Fruit fly (Drosophila melanogaster): ENCODE measurements around the gene Ids.

Ids gene

DNA sequence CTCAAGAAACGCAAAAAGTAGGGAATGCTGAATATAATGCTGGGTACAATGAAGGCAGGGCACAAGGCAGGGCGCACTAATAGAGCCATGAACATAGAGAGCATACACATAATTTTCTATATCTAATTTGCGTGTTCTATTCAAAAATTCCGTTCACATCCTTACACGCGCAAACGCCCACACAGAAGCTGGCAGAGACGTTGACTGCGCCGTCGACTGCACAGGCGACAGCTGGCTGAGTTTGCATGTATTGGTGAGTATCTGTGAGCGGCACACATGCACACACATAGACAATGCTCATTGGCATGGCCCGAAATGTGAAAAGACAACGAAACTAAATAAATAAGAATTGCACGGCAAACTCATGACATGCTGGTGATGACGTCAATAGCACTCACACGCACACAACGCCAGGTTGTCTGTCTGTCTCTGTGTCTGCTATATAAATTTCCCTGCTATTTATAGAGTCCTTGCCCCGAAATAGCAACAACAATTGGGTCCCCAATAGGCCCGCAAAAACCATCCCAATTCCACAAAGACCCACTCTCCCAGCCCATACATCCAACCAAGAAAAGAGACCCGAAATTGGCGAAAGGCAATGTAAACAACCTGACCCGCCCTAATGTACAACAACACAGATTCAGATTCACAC lies 33.0 kb downstream of the Ids start:
- TF ChIP-seq usp (GFP tag; optimal IDR thresholded peaks at IDR 0.05) (no peak), fru (GFP tag; optimal IDR thresholded peaks at IDR 0.05) (no peak), dl (GFP tag; optimal IDR thresholded peaks at IDR 0.05; ENCODE audit: insufficient read depth in 1 of 2, partially characterized antibody in 2 of 2) (no peak), Hr78 (GFP tag; optimal IDR thresholded peaks at IDR 0.05) (no peak), br (GFP tag; optimal IDR thresholded peaks at IDR 0.05) (no peak), foxo (GFP tag; optimal IDR thresholded peaks at IDR 0.05) (no peak), sage (GFP tag; optimal IDR thresholded peaks at IDR 0.05) (no peak), CrebA (GFP tag; optimal IDR thresholded peaks at IDR 0.05; ENCODE audit: borderline replicate concordance) (no peak), CG32264 (GFP tag; optimal IDR thresholded peaks at IDR 0.05) (no peak), pan (optimal IDR thresholded peaks at IDR 0.05) (no peak), Myc (optimal IDR thresholded peaks at IDR 0.05) (no peak), Rel (GFP tag; optimal IDR thresholded peaks at IDR 0.05) (no peak), Rel (tag; optimal IDR thresholded peaks at IDR 0.05) (no peak), Mio (GFP tag; optimal IDR thresholded peaks at IDR 0.05) (no peak), brk (GFP tag; optimal IDR thresholded peaks at IDR 0.05) (no peak), ey (GFP tag; optimal IDR thresholded peaks at IDR 0.05) (no peak), Sp1 (GFP tag; optimal IDR thresholded peaks at IDR 0.05) (no peak), OdsH (GFP tag; optimal IDR thresholded peaks at IDR 0.05) (no peak)

DNA sequence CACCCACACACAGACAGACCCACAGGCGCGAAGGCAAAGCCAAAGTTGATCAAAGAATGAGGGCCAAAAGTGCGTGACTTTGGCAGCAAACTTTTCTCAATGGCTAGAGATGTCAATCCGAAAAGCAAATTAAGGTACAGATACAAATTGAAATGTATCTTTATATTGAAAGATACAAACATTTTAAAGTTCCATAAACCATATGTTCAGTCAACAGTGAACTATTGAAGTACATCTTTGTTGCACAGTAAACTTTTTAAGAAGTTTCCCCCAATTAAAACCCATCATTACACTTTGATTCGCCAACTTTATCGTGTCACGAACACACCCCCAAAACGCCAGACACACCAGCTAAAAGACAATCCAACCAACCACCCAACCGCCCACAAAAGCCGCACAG lies 33.6 kb downstream of the Ids start:
- TF ChIP-seq CrebA (GFP tag; optimal IDR thresholded peaks at IDR 0.05; ENCODE audit: borderline replicate concordance) (no peak), Dif (GFP tag; optimal IDR thresholded peaks at IDR 0.05; ENCODE audit: partially characterized antibody) (no peak), Hr83 (GFP tag; optimal IDR thresholded peaks at IDR 0.05; ENCODE audit: poor library complexity, severe bottlenecking) (no peak), Jra (GFP tag; optimal IDR thresholded peaks at IDR 0.05) (no peak)

DNA sequence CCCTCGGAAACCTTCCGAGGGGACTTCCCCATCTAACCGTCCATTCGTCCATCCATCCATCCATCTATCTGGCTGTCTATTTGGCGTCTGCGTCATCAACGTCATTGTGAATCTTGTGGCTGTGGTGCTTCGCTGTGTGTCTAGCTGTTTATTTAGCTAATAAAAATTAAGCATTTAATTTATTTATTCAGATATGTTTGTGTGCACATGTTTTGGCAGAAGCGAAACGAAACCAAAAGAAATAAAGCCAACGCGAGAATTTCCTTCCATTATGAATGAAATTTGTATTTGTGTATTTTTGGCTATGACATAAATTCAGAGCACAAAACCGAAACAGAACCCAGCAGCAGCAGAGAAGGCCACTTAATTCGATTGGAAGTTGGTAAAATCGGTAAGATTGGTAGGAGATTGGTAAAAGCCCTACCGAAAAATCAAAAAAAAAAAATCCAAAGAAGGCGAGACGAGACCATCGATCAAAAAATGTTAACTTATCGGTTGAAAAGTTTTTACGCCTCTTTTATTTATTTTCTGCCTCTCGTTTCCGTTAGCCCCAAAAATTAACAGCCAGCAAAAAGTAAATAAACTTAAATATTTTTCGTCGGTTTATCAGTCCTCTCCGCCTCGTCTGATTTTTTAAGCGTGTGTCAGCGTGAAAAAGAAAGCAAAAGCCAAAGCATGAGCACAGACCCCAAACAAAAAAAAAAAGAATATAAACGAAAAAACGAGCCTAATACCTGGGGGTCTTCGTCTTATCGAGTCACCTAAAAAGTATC lies 36.9 kb downstream of the Ids start:
- TF ChIP-seq Rel (GFP tag; optimal IDR thresholded peaks at IDR 0.05), result no peak
- TF ChIP-seq Rel (tag; optimal IDR thresholded peaks at IDR 0.05), result no peak
- peak; percentile 54 for TF ChIP-seq tai (GFP tag; optimal IDR thresholded peaks at IDR 0.05)

DNA sequence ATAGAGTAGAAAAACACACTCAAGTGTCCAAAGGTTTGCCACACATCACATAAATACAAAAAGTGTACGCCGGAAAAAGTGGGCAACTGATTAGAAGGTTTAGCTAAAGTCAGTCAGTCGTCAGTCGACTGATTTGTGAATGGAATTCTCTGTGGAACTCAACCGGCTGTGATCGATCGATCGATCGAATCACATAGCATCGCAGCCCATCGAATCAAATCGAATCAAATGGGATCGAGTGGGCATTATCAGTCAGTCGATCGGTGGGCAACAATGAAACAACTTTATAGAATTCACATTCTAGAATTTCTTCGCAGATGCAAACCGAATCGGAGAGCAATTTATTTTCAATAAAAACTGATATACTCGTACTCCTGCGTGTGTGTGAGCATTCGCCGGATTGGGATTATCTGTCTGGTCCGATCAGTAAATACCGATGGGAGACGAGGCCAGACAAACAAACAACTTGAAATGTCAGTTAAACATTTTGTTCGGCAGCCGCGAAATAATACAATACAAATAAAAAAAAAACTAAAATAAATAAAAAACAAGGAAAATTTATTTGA lies 37.6 kb downstream of the Ids start:
- TF ChIP-seq Rel (GFP tag; optimal IDR thresholded peaks at IDR 0.05) (no peak), Rel (tag; optimal IDR thresholded peaks at IDR 0.05) (no peak), lola (GFP tag; optimal IDR thresholded peaks at IDR 0.05) (no peak), rgr (GFP tag; optimal IDR thresholded peaks at IDR 0.05) (no peak), pan (optimal IDR thresholded peaks at IDR 0.05) (no peak), Vsx2 (GFP tag; optimal IDR thresholded peaks at IDR 0.05; ENCODE audit: partially characterized antibody) (no peak), Abd-B (GFP tag; optimal IDR thresholded peaks at IDR 0.05) (no peak), sv (GFP tag; optimal IDR thresholded peaks at IDR 0.05) (no peak), woc (GFP tag; optimal IDR thresholded peaks at IDR 0.05) (no peak), Jra (GFP tag; optimal IDR thresholded peaks at IDR 0.05) (no peak), fru (GFP tag; optimal IDR thresholded peaks at IDR 0.05) (no peak)

DNA sequence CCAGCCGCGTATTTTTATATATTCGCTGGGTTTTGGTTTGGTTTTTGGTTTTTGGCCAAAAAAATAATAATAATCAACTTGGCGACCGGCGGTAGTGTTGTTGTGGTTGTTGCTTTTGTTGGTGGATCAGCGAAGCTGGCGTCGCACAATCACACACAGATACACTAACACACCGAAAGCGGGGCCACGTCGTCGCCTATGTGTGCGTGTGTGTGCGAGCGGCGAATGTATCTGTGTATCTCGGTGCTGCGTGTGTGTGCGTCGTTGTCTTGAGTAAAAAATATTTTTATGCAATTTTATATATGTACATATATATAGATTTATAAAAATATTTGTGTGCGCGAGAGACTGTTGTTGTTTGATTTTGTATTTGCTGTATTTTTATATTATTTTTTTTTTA lies 39.1 kb downstream of the Ids start:
- TF ChIP-seq ey (GFP tag; optimal IDR thresholded peaks at IDR 0.05) (no peak), N (GFP tag; optimal IDR thresholded peaks at IDR 0.05) (peak; percentile 64), rgr (GFP tag; optimal IDR thresholded peaks at IDR 0.05) (peak; percentile 26), Jra (GFP tag; optimal IDR thresholded peaks at IDR 0.05) (no peak), h (GFP tag; optimal IDR thresholded peaks at IDR 0.05) (peak; percentile 13), Hr78 (GFP tag; optimal IDR thresholded peaks at IDR 0.05) (peak; percentile 13), pan (optimal IDR thresholded peaks at IDR 0.05) (no peak), brk (GFP tag; optimal IDR thresholded peaks at IDR 0.05) (peak; percentile 26), jim (GFP tag; optimal IDR thresholded peaks at IDR 0.05) (no peak), Hr83 (GFP tag; optimal IDR thresholded peaks at IDR 0.05; ENCODE audit: poor library complexity, severe bottlenecking) (peak; percentile 34), CrebA (GFP tag; optimal IDR thresholded peaks at IDR 0.05; ENCODE audit: borderline replicate concordance) (peak; percentile 49), Rel (GFP tag; optimal IDR thresholded peaks at IDR 0.05) (no peak), Rel (tag; optimal IDR thresholded peaks at IDR 0.05) (peak; percentile 36), sage (GFP tag; optimal IDR thresholded peaks at IDR 0.05) (peak; percentile 57)
